Fruit fly (Drosophila melanogaster) whole organism, embryonic: ENCODE data around the gene Ufsp2.

Source experiments
- Ada2b ChIP-seq: fragments of 200-800 bp; sonication (Bioruptor generic); IDR thresholded peaks from 2 replicates; pipeline ENCODE4 v1.3.6; 2022; ENCODE audit warnings: missing biosample characterization, missing genetic modification characterization
- Blimp-1 ChIP-seq: fragments of 200-800 bp; sonication (Bioruptor generic); optimal IDR thresholded peaks from 3 replicates; lab custom pipeline; 2018; ENCODE audit warnings: missing biosample characterization, missing genetic modification characterization, mild to moderate bottlenecking, moderate library complexity, missing genetic modification reagents
- CG10147 ChIP-seq: fragments of 200-800 bp; sonication (Bioruptor generic); optimal IDR thresholded peaks from 2 replicates; lab custom pipeline; 2019; ENCODE audit warnings: missing biosample characterization, mild to moderate bottlenecking, missing genetic modification characterization, moderate library complexity
- CG10654 ChIP-seq: fragments of 200-800 bp; sonication (Bioruptor generic); optimal IDR thresholded peaks from 2 replicates; lab custom pipeline; 2016; ENCODE audit warnings: missing biosample characterization, missing genetic modification characterization
- CG12744 ChIP-seq: fragments of 200-800 bp; sonication (Bioruptor generic); optimal IDR thresholded peaks from 2 replicates; lab custom pipeline; 2016; ENCODE audit warnings: missing biosample characterization, missing genetic modification characterization
- CG16779 ChIP-seq: fragments of 200-800 bp; sonication (Bioruptor generic); IDR thresholded peaks from 2 replicates; pipeline ENCODE4 v1.3.6; 2022; ENCODE audit warnings: missing biosample characterization, missing genetic modification characterization
- CG1792 ChIP-seq: fragments of 200-800 bp; sonication (Bioruptor generic); optimal IDR thresholded peaks from 2 replicates; lab custom pipeline; 2016; ENCODE audit warnings: missing biosample characterization, missing genetic modification characterization
- CG18011 ChIP-seq: fragments of 200-800 bp; sonication (Bioruptor generic); optimal IDR thresholded peaks from 2 replicates; lab custom pipeline; 2017; ENCODE audit warnings: missing biosample characterization, missing genetic modification characterization, mild to moderate bottlenecking, moderate library complexity, missing genotype
- CG1832 ChIP-seq: fragments of 200-800 bp; sonication (Bioruptor generic); optimal IDR thresholded peaks from 2 replicates; lab custom pipeline; 2017; ENCODE audit warnings: missing biosample characterization, mild to moderate bottlenecking, missing genetic modification characterization, inconsistent platforms
- CG2875 ChIP-seq: fragments of 200-800 bp; sonication (Bioruptor generic); optimal IDR thresholded peaks from 2 replicates; lab custom pipeline; 2017; ENCODE audit warnings: missing biosample characterization, mild to moderate bottlenecking, missing genetic modification characterization, missing genetic modification reagents
- CG30431 ChIP-seq: fragments of 200-800 bp; sonication (Bioruptor generic); optimal IDR thresholded peaks from 2 replicates; lab custom pipeline; 2017; ENCODE audit warnings: missing biosample characterization, missing genetic modification characterization
- CG34376 ChIP-seq: fragments of 200-800 bp; sonication (Bioruptor generic); optimal IDR thresholded peaks from 2 replicates; lab custom pipeline; 2018; ENCODE audit warnings: missing biosample characterization, mild to moderate bottlenecking, missing genetic modification characterization
- CG4328 ChIP-seq: fragments of 200-800 bp; sonication (Bioruptor generic); optimal IDR thresholded peaks from 3 replicates; lab custom pipeline; 2017; ENCODE audit warnings: missing biosample characterization, missing genetic modification reagents, missing genetic modification characterization
- CG4424 ChIP-seq: fragments of 200-800 bp; sonication (Bioruptor generic); optimal IDR thresholded peaks from 3 replicates; lab custom pipeline; 2016; ENCODE audit warnings: missing biosample characterization, missing genetic modification characterization
- CG4617 ChIP-seq: fragments of 200-800 bp; sonication (Bioruptor generic); optimal IDR thresholded peaks from 3 replicates; lab custom pipeline; 2016; ENCODE audit warnings: missing biosample characterization, missing genetic modification characterization, borderline replicate concordance
- CG4707 ChIP-seq: fragments of 200-800 bp; sonication (Bioruptor generic); optimal IDR thresholded peaks from 2 replicates; lab custom pipeline; 2018; ENCODE audit warnings: missing biosample characterization, mild to moderate bottlenecking, missing genetic modification characterization, moderate library complexity
- CG6254 ChIP-seq: fragments of 200-800 bp; sonication (Bioruptor generic); optimal IDR thresholded peaks from 3 replicates; lab custom pipeline; 2017; ENCODE audit warnings: mild to moderate bottlenecking, missing biosample characterization, missing genetic modification reagents, missing genetic modification characterization
- CG6683 ChIP-seq: fragments of 200-800 bp; sonication (Bioruptor generic); optimal IDR thresholded peaks from 2 replicates; lab custom pipeline; 2017; ENCODE audit warnings: missing biosample characterization, mild to moderate bottlenecking, missing genetic modification characterization, missing genetic modification reagents
- CG7745 ChIP-seq: fragments of 200-800 bp; sonication (Bioruptor generic); optimal IDR thresholded peaks from 2 replicates; lab custom pipeline; 2018; ENCODE audit warnings: missing biosample characterization, mild to moderate bottlenecking, missing genetic modification characterization, moderate library complexity
- CG7928 ChIP-seq: fragments of 200-800 bp; sonication (Bioruptor generic); optimal IDR thresholded peaks from 2 replicates; lab custom pipeline; 2017; ENCODE audit warnings: missing biosample characterization, mild to moderate bottlenecking, missing genetic modification characterization
- CG8281 ChIP-seq: fragments of 200-800 bp; sonication (Bioruptor generic); optimal IDR thresholded peaks from 2 replicates; lab custom pipeline; 2018; ENCODE audit warnings: missing biosample characterization, mild to moderate bottlenecking, missing genetic modification characterization, moderate library complexity
- CG8388 ChIP-seq: fragments of 200-800 bp; sonication (Bioruptor generic); optimal IDR thresholded peaks from 2 replicates; lab custom pipeline; 2019; ENCODE audit warnings: missing biosample characterization, mild to moderate bottlenecking, missing genetic modification characterization, moderate library complexity
- Dfd ChIP-seq, 2 experiments: fragments of >200 bp; optimal IDR thresholded peaks; 2 replicates each; lab custom pipeline; 2017; ENCODE audit warnings: missing biosample characterization in 2 of 2, missing genetic modification characterization in 2 of 2
- Hmr ChIP-seq: fragments of 200-800 bp; sonication (Bioruptor generic); optimal IDR thresholded peaks from 3 replicates; lab custom pipeline; 2017; ENCODE audit warnings: mild to moderate bottlenecking, missing biosample characterization, missing genetic modification reagents, missing genetic modification characterization
- Ptx1 ChIP-seq: fragments of 200-800 bp; sonication (Bioruptor generic); IDR thresholded peaks from 2 replicates; pipeline ENCODE4 v1.3.6; 2022; ENCODE audit warnings: missing biosample characterization, missing genetic modification characterization
- Scr ChIP-seq: fragments of 200-800 bp; sonication (Bioruptor generic); IDR thresholded peaks from 2 replicates; pipeline ENCODE4 v1.3.6; 2022; ENCODE audit warnings: missing biosample characterization, missing genetic modification characterization; ENCODE audit not compliant: partially characterized antibody
- Six4 ChIP-seq: fragments of 200-800 bp; sonication (Bioruptor generic); optimal IDR thresholded peaks from 2 replicates; lab custom pipeline; 2016; ENCODE audit warnings: missing biosample characterization, missing genetic modification characterization
- Sox100B ChIP-seq: fragments of 200-800 bp; sonication (Bioruptor generic); optimal IDR thresholded peaks from 3 replicates; lab custom pipeline; 2018; ENCODE audit warnings: missing biosample characterization, mild to moderate bottlenecking, missing genetic modification characterization
- Spps ChIP-seq: fragments of 200-800 bp; sonication (Bioruptor generic); optimal IDR thresholded peaks from 2 replicates; lab custom pipeline; 2018; ENCODE audit warnings: missing biosample characterization, mild to moderate bottlenecking, missing genetic modification characterization
- Xbp1 ChIP-seq: fragments of 200-800 bp; sonication (Bioruptor generic); optimal IDR thresholded peaks from 3 replicates; lab custom pipeline; 2016; ENCODE audit warnings: missing biosample characterization, mild to moderate bottlenecking, missing genetic modification characterization
- ab ChIP-seq: fragments of 200-800 bp; sonication (Bioruptor generic); optimal IDR thresholded peaks from 2 replicates; lab custom pipeline; 2016; ENCODE audit warnings: missing biosample characterization, missing genetic modification characterization
- ara ChIP-seq: fragments of 200-800 bp; sonication (Bioruptor generic); IDR thresholded peaks from 2 replicates; pipeline ENCODE4 v1.3.6; 2022; ENCODE audit warnings: missing biosample characterization, missing genetic modification characterization
- cas ChIP-seq: fragments of 200-800 bp; sonication (Bioruptor generic); IDR thresholded peaks from 2 replicates; pipeline ENCODE4 v1.3.6; 2022; ENCODE audit warnings: missing biosample characterization, missing genetic modification characterization
- croc ChIP-seq: fragments of 200-800 bp; sonication (Bioruptor generic); conservative IDR thresholded peaks from 3 replicates; pipeline ENCODE4 v1.3.6; 2022; ENCODE audit warnings: missing biosample characterization, missing genetic modification characterization
- dmrt11E ChIP-seq: fragments of 200-800 bp; sonication (Bioruptor generic); optimal IDR thresholded peaks from 3 replicates; lab custom pipeline; 2018; ENCODE audit warnings: missing biosample characterization, mild to moderate bottlenecking, missing genetic modification characterization, moderate library complexity
- gfzf ChIP-seq: fragments of 200-800 bp; sonication (Bioruptor generic); optimal IDR thresholded peaks from 2 replicates; lab custom pipeline; 2016; ENCODE audit warnings: missing biosample characterization, mild to moderate bottlenecking, missing genetic modification characterization, moderate library complexity
- grn ChIP-seq: fragments of 200-800 bp; sonication (Bioruptor generic); optimal IDR thresholded peaks from 3 replicates; lab custom pipeline; 2017; ENCODE audit warnings: missing biosample characterization, missing genetic modification characterization
- ham ChIP-seq: fragments of 200-800 bp; sonication (Bioruptor generic); IDR thresholded peaks from 2 replicates; pipeline ENCODE4 v1.3.6; 2022; ENCODE audit warnings: missing biosample characterization, missing genetic modification characterization
- hkb ChIP-seq, 2 experiments: fragments of 200-800 bp in 1 of 2; fragments of >200 bp in 1 of 2; sonication (Bioruptor generic) in 1 of 2; IDR thresholded peaks in 1 of 2; optimal IDR thresholded peaks in 1 of 2; 2 replicates each; pipeline versions ENCODE4 v1.3.6 to Lab custom; 2017 to 2022; ENCODE audit warnings: missing biosample characterization in 1 of 2, missing genetic modification characterization in 1 of 2
- ken ChIP-seq: fragments of 200-800 bp; sonication (Bioruptor generic); IDR thresholded peaks from 3 replicates; pipeline ENCODE4 v1.3.6; 2022; ENCODE audit warnings: missing biosample characterization, missing genetic modification characterization
- mld ChIP-seq: fragments of 200-800 bp; sonication (Bioruptor generic); IDR thresholded peaks from 3 replicates; pipeline ENCODE4 v1.3.6; 2022; ENCODE audit warnings: missing biosample characterization, missing genetic modification characterization; ENCODE audit not compliant: partially characterized antibody
- nmo ChIP-seq: fragments of 200-800 bp; sonication (Bioruptor generic); optimal IDR thresholded peaks from 2 replicates; lab custom pipeline; 2018; ENCODE audit warnings: missing biosample characterization, mild to moderate bottlenecking, missing genetic modification characterization, moderate library complexity
- onecut ChIP-seq: fragments of 200-800 bp; sonication (Bioruptor generic); IDR thresholded peaks from 2 replicates; pipeline ENCODE4 v1.3.6; 2022; ENCODE audit warnings: missing biosample characterization, missing genetic modification characterization
- pnt ChIP-seq: fragments of 200-800 bp; sonication (Bioruptor generic); optimal IDR thresholded peaks from 3 replicates; lab custom pipeline; 2016; ENCODE audit warnings: missing biosample characterization, missing genetic modification characterization
- ro ChIP-seq: fragments of 200-800 bp; sonication (Bioruptor generic); IDR thresholded peaks from 2 replicates; pipeline ENCODE4 v1.3.6; 2022; ENCODE audit warnings: missing biosample characterization, missing genetic modification characterization
- sisA ChIP-seq: fragments of 200-800 bp; sonication (Bioruptor generic); IDR thresholded peaks from 2 replicates; pipeline ENCODE4 v1.3.6; 2022; ENCODE audit warnings: missing biosample characterization, missing genetic modification characterization
- slp2 ChIP-seq: fragments of 200-800 bp; sonication (Bioruptor generic); optimal IDR thresholded peaks from 2 replicates; lab custom pipeline; 2016; ENCODE audit warnings: missing biosample characterization, missing genetic modification characterization
- tgo ChIP-seq: fragments of 200-800 bp; sonication (Bioruptor generic); IDR thresholded peaks from 3 replicates; pipeline ENCODE4 v1.3.6; 2022; ENCODE audit warnings: missing biosample characterization, missing genetic modification characterization

Ufsp2 gene

dm6 chr3L:15526712-15527111 is 49.7 kb upstream of the Ufsp2 start, which contains the start of gene CG33985:
Gene CG33985 (minus strand): TSS chr3L:15526812.
- TF ChIP-seq ro (GFP tag; lab: Robert Waterston, UW) (no peak), CG7928 (no peak), CG10654 (GFP tag; lab: Kevin White, UChicago) (no peak), ham (GFP tag; lab: Robert Waterston, UW) (no peak), Xbp1 (no peak), CG10147 (GFP tag; lab: Kevin White, UChicago) (no peak), Spps (tag; lab: Kevin White, UChicago) (no peak), mld (GFP tag; lab: Robert Waterston, UW) (no peak), Ada2b (GFP tag; lab: Robert Waterston, UW) (no peak), ab (GFP tag; lab: Kevin White, UChicago) (no peak), slp2 (GFP tag; lab: Kevin White, UChicago) (no peak), nmo (GFP tag; lab: Kevin White, UChicago) (no peak), CG8388 (no peak), ken (GFP tag; lab: Robert Waterston, UW) (no peak), CG2875 (no peak), Blimp-1 (GFP tag; lab: Kevin White, UChicago) (no peak)

dm6 chr3L:15527416-15527815 is 49.0 kb upstream of the Ufsp2 start, which contains the start of gene CG42729:
Gene CG42729 (minus strand): TSS chr3L:15527516.
- TF ChIP-seq CG16779 (GFP tag; lab: Robert Waterston, UW) (no peak), ro (GFP tag; lab: Robert Waterston, UW) (no peak), croc (GFP tag; lab: Robert Waterston, UW) (no peak), CG6683 (GFP tag; lab: Kevin White, UChicago) (no peak), gfzf (GFP tag; lab: Kevin White, UChicago) (no peak), CG1832 (no peak), onecut (GFP tag; lab: Robert Waterston, UW) (no peak), CG1792 (GFP tag; lab: Kevin White, UChicago) (no peak), Sox100B (GFP tag; lab: Kevin White, UChicago) (no peak), CG4424 (GFP tag; lab: Kevin White, UChicago) (no peak), CG34376 (GFP tag; lab: Kevin White, UChicago) (no peak), pnt (GFP tag; lab: Kevin White, UChicago) (no peak), CG18011 (GFP tag; lab: Kevin White, UChicago) (no peak), CG4707 (GFP tag; lab: Kevin White, UChicago) (no peak), Six4 (no peak)

- TF ChIP-seq CG30431 (GFP tag; lab: Kevin White, UChicago) (no peak), CG12744 (GFP tag; lab: Kevin White, UChicago) (no peak), dmrt11E (tag; lab: Kevin White, UChicago) (no peak), CG8281 (tag; lab: Kevin White, UChicago) (no peak), Ptx1 (GFP tag; lab: Robert Waterston, UW) (no peak), CG7745 (no peak), cas (GFP tag; lab: Robert Waterston, UW) (no peak), Dfd (GFP tag; optimal IDR thresholded peaks at IDR 0.05; lab: Kevin White, UChicago) (no peak), Scr (GFP tag; lab: Robert Waterston, UW) (no peak), ara (GFP tag; lab: Robert Waterston, UW) (no peak), sisA (GFP tag; lab: Robert Waterston, UW) (no peak), CG4328 (GFP tag; lab: Kevin White, UChicago) (no peak), grn (GFP tag; lab: Kevin White, UChicago) (no peak), hkb (optimal IDR thresholded peaks at IDR 0.05; lab: Kevin White, UChicago) (no peak), hkb (GFP tag; IDR thresholded peaks at IDR 0.05; lab: Robert Waterston, UW) (no peak), CG6254 (no peak), tgo (GFP tag; lab: Robert Waterston, UW) (no peak), CG4617 (no peak), Hmr (GFP tag; lab: Kevin White, UChicago) (no peak)
These were observed 48.3 kb upstream of the Ufsp2 start, which contains the start of gene CG42728 for dm6 chr3L:15528096-15528495. Gene CG42728 (minus strand): TSS chr3L:15528196.
